Worm (Caenorhabditis elegans) whole organism, L2 larva: ENCODE data around the gene clec-180.
A peak's percentile ranks its signal among the peaks of the same experiment; 100 is the strongest.

Experiments
- F13H6.1 ChIP-seq: sonication (generic microtip); optimal IDR thresholded peaks from 2 replicates; lab custom pipeline; 2016; ENCODE audit warnings: missing genetic modification characterization, missing compliant biosample characterization
- R02D3.7 ChIP-seq: fragments of 150-350 bp; optimal IDR thresholded peaks from 2 replicates; lab custom pipeline; 2014; ENCODE audit warnings: missing biosample characterization, missing genetic modification characterization
- Y55F3AM.14 ChIP-seq: fragments of 200-800 bp; sonication (Bioruptor generic); optimal IDR thresholded peaks from 2 replicates; lab custom pipeline; 2018; ENCODE audit warnings: mild to moderate bottlenecking, missing genetic modification characterization, missing compliant biosample characterization
- ZK546.5 ChIP-seq: sonication (generic microtip); optimal IDR thresholded peaks from 2 replicates; lab custom pipeline; 2017; ENCODE audit warnings: missing biosample characterization, missing genetic modification characterization
- aly-2 ChIP-seq: fragments of 150-350 bp; optimal IDR thresholded peaks from 2 replicates; lab custom pipeline; 2014; ENCODE audit warnings: missing biosample characterization, missing genetic modification characterization
- ama-1 ChIP-seq: fragments of 150-350 bp; optimal IDR thresholded peaks from 2 replicates; lab custom pipeline; 2018; ENCODE audit warnings: inconsistent platforms
- blmp-1 ChIP-seq: sonication (generic microtip); optimal IDR thresholded peaks from 2 replicates; lab custom pipeline; 2017; ENCODE audit warnings: missing genetic modification characterization, mild to moderate bottlenecking, missing compliant biosample characterization, antibody characterized with exemption, moderate library complexity; ENCODE audit not compliant: insufficient read depth
- ceh-82 ChIP-seq: fragments of 150-350 bp; optimal IDR thresholded peaks from 2 replicates; lab custom pipeline; 2014; ENCODE audit warnings: missing biosample characterization, missing genetic modification characterization
- crh-2 ChIP-seq: sonication (generic microtip); optimal IDR thresholded peaks from 2 replicates; lab custom pipeline; 2017; ENCODE audit warnings: missing biosample characterization, missing genetic modification characterization
- egl-27 ChIP-seq: sonication (generic microtip); optimal IDR thresholded peaks from 3 replicates; lab custom pipeline; 2017; ENCODE audit warnings: missing biosample characterization, missing genetic modification reagents, missing genetic modification characterization
- elt-1 ChIP-seq: fragments of 150-350 bp; optimal IDR thresholded peaks from 2 replicates; lab custom pipeline; 2014; ENCODE audit warnings: missing biosample characterization, missing genetic modification characterization
- fos-1 ChIP-seq: fragments of 150-350 bp; optimal IDR thresholded peaks from 2 replicates; lab custom pipeline; 2014; ENCODE audit warnings: missing biosample characterization, missing genetic modification characterization
- gmeb-1 ChIP-seq: fragments of 150-350 bp; optimal IDR thresholded peaks from 2 replicates; lab custom pipeline; 2014; ENCODE audit warnings: missing biosample characterization, missing genetic modification characterization
- lin-13 ChIP-seq: fragments of 150-350 bp; optimal IDR thresholded peaks from 2 replicates; lab custom pipeline; 2014; ENCODE audit warnings: missing biosample characterization, missing genetic modification reagents, missing genetic modification characterization
- lin-39 ChIP-seq: fragments of 150-350 bp; optimal IDR thresholded peaks from 2 replicates; lab custom pipeline; 2014; ENCODE audit warnings: missing biosample characterization, missing genetic modification reagents, missing genetic modification characterization
- mab-5 ChIP-seq: fragments of 150-350 bp; optimal IDR thresholded peaks from 2 replicates; lab custom pipeline; 2014; ENCODE audit warnings: missing biosample characterization, missing genetic modification characterization
- mbf-1 ChIP-seq: sonication (generic microtip); optimal IDR thresholded peaks from 2 replicates; lab custom pipeline; 2017; ENCODE audit warnings: missing biosample characterization, missing genetic modification characterization
- nhr-11 ChIP-seq: fragments of 150-350 bp; optimal IDR thresholded peaks from 2 replicates; lab custom pipeline; 2014; ENCODE audit warnings: missing biosample characterization, missing genetic modification characterization
- nhr-12 ChIP-seq: fragments of 150-350 bp; optimal IDR thresholded peaks from 2 replicates; lab custom pipeline; 2014; ENCODE audit warnings: missing biosample characterization, missing genetic modification characterization
- nhr-129 ChIP-seq: fragments of 150-350 bp; optimal IDR thresholded peaks from 2 replicates; lab custom pipeline; 2014; ENCODE audit warnings: missing biosample characterization, missing genetic modification characterization
- nhr-23 ChIP-seq: fragments of 150-350 bp; optimal IDR thresholded peaks from 2 replicates; lab custom pipeline; 2014; ENCODE audit warnings: missing biosample characterization, missing genetic modification reagents, missing genetic modification characterization
- nhr-237 ChIP-seq: fragments of 150-350 bp; optimal IDR thresholded peaks from 2 replicates; lab custom pipeline; 2014; ENCODE audit warnings: missing biosample characterization, missing genetic modification characterization
- nhr-77 ChIP-seq: fragments of 150-350 bp; optimal IDR thresholded peaks from 2 replicates; lab custom pipeline; 2014; ENCODE audit warnings: missing biosample characterization, missing genetic modification characterization
- peb-1 ChIP-seq: fragments of 150-350 bp; optimal IDR thresholded peaks from 2 replicates; lab custom pipeline; 2014; ENCODE audit warnings: missing biosample characterization, missing genetic modification characterization
- skn-1 ChIP-seq: sonication (generic microtip); optimal IDR thresholded peaks from 2 replicates; lab custom pipeline; 2017; ENCODE audit warnings: missing biosample characterization, missing genetic modification characterization
- sma-3 ChIP-seq: sonication (generic microtip); optimal IDR thresholded peaks from 2 replicates; lab custom pipeline; 2016; ENCODE audit warnings: missing genetic modification reagents, missing genetic modification characterization, missing compliant biosample characterization
- sma-9 ChIP-seq, 2 experiments: fragments of 150-350 bp in 1 of 2; sonication (generic microtip) in 1 of 2; optimal IDR thresholded peaks; 2 replicates each; lab custom pipeline; 2014 to 2016; ENCODE audit warnings: missing genetic modification characterization in 2 of 2, mild to moderate bottlenecking in 1 of 2, missing biosample characterization in 1 of 2, missing compliant biosample characterization in 1 of 2, missing genetic modification reagents in 1 of 2, moderate library complexity in 1 of 2
- snpc-4 ChIP-seq: fragments of 150-350 bp; optimal IDR thresholded peaks from 2 replicates; lab custom pipeline; 2014; ENCODE audit warnings: missing biosample characterization, missing genetic modification characterization
- unc-55 ChIP-seq: fragments of 150-350 bp; sonication (generic microtip); optimal IDR thresholded peaks from 3 replicates; lab custom pipeline; 2014; ENCODE audit warnings: missing biosample characterization, missing genetic modification reagents, missing genetic modification characterization
- unc-62 ChIP-seq: fragments of 150-350 bp; optimal IDR thresholded peaks from 2 replicates; lab custom pipeline; 2014; ENCODE audit warnings: missing biosample characterization, missing genetic modification reagents, missing genetic modification characterization
- zag-1 ChIP-seq: fragments of 150-350 bp; optimal IDR thresholded peaks from 2 replicates; lab custom pipeline; 2014; ENCODE audit warnings: missing biosample characterization, missing genetic modification characterization
- ztf-1 ChIP-seq: fragments of 200-800 bp; sonication (Bioruptor generic); conservative IDR thresholded peaks from 2 replicates; pipeline ENCODE4 v1.3.6; 2022; ENCODE audit warnings: missing genetic modification characterization, missing compliant biosample characterization
- ztf-11 ChIP-seq: sonication (generic microtip); optimal IDR thresholded peaks from 2 replicates; lab custom pipeline; 2017; ENCODE audit warnings: missing biosample characterization, missing genetic modification characterization
- ztf-4 ChIP-seq: fragments of 150-350 bp; optimal IDR thresholded peaks from 2 replicates; lab custom pipeline; 2014; ENCODE audit warnings: missing biosample characterization, missing genetic modification characterization

The clec-180 gene

DNA sequence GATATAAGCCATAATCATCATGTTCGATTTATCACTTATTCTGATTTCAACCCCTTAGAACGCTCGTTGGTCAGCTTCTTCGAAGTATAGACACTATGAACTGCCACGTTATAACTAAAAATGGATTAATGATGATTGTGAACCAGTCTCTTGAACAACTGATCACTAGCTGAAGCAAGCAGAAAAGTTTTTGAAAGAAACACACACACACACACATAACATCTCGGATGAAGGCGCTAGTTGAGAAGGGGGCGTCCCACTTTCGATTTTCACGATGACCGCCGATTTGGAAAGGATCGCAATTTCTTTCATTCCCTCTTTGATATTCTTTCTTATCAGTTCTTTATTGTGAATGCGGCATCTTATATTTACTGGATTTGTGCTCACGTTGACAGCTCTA lies at the start of gene clec-180:
Gene clec-180, plus strand, starts transcription at position 301 of the 400 bp plus-strand sequence.
- no peak for TF ChIP-seq gmeb-1

DNA sequence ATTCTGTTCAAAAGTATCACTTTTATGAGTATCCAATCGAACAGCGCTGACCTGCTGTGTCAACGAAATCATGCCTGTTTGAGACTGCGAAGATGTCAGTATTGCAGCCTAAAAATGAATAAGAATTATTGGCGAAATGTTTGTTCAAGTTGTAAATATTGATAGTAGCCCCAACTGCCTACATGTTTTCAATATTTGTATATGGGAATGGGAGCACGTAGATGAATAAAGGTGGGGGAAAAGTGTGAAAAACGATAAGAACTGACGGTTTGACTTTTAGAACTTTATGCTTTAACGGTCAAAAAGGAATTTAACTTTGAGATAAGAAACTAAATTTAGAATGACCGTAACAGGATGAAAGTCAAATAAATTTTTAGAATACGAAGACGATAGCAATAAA lies 48.4 kb upstream of the clec-180 start:
- TF ChIP-seq fos-1 (tag; lab: Kevin White, UChicago): peak; percentile 58
- TF ChIP-seq zag-1 (tag; lab: Kevin White, UChicago): no peak
- no peak for TF ChIP-seq skn-1 (tag; lab: Kevin White, UChicago)
- TF ChIP-seq unc-62: no peak
- no peak for TF ChIP-seq peb-1 (tag; lab: Kevin White, UChicago)
- no peak for TF ChIP-seq ztf-1
- TF ChIP-seq Y55F3AM.14 (GFP tag; lab: Kevin White, UChicago): no peak
- no peak for TF ChIP-seq mab-5 (tag; lab: Kevin White, UChicago)
- no peak for TF ChIP-seq unc-55 (GFP tag; lab: Kevin White, UChicago)
- TF ChIP-seq, all 48 proteins: peak for 1

DNA sequence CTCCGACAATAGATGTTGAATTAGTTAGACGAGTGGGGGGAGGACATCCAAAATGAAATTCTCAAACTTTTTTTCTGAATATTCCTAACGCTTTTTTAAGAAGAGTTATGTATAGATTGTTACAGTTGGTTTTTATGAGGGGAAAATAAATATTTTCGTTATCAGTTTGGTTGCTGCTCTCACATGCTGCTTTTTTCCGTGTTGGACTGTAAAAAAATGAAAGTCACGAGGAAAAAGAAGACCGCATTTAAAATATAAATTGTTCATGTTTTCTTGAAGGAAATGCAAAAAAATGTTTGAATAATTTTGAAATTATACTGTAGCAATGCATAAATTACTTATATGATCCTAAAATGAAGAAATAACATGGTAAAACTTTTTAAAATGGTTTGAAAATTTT lies 47.9 kb upstream of the clec-180 start:
- TF ChIP-seq egl-27: no peak
- no peak for TF ChIP-seq Y55F3AM.14 (GFP tag; lab: Kevin White, UChicago)
- no peak for TF ChIP-seq gmeb-1
- peak; percentile 7 for TF ChIP-seq sma-9 (GFP tag; optimal IDR thresholded peaks at IDR 0.05; lab: Kevin White, UChicago)
- TF ChIP-seq sma-9 (tag; optimal IDR thresholded peaks at IDR 0.05; lab: Kevin White, UChicago): no peak
- peak; percentile 6 for TF ChIP-seq crh-2 (tag; lab: Kevin White, UChicago)

DNA sequence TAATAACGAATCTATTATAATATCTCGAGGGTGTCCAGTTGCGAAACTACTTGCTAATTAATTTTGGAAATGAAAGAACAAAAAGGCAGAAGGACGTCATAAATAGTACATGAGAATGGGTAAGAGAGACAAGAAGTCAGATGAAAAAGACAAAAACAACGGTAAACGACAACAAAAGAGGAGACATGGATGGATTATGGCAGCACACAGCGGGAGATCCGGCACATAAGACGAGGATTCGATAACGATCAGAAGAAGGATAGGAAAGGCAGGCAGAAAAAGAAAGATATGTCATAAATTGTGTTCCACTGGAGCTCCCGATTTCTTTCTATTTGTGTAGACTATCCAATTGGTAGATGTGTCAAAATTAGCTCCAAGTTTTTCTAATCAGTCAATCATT lies 47.1 kb upstream of the clec-180 start:
- TF ChIP-seq sma-3: no peak
- no peak for TF ChIP-seq ceh-82 (tag; lab: Kevin White, UChicago)
- TF ChIP-seq F13H6.1 (tag; lab: Kevin White, UChicago): no peak
- TF ChIP-seq lin-39 (tag; lab: Kevin White, UChicago): no peak
- TF ChIP-seq nhr-11 (tag; lab: Kevin White, UChicago): no peak
- no peak for TF ChIP-seq nhr-237
- no peak for TF ChIP-seq nhr-77 (tag; lab: Kevin White, UChicago)
- TF ChIP-seq Y55F3AM.14 (GFP tag; lab: Kevin White, UChicago): no peak
- TF ChIP-seq nhr-129 (tag; lab: Kevin White, UChicago): no peak
- TF ChIP-seq unc-62: no peak
- TF ChIP-seq zag-1 (tag; lab: Kevin White, UChicago): no peak
- no peak for TF ChIP-seq lin-13
- no peak for TF ChIP-seq sma-9 (GFP tag; optimal IDR thresholded peaks at IDR 0.05; lab: Kevin White, UChicago)
- TF ChIP-seq sma-9 (tag; optimal IDR thresholded peaks at IDR 0.05; lab: Kevin White, UChicago): no peak
- no peak for TF ChIP-seq ztf-4 (tag; lab: Kevin White, UChicago)
- TF ChIP-seq nhr-12 (tag; lab: Kevin White, UChicago): no peak
- no peak for TF ChIP-seq egl-27
- TF ChIP-seq nhr-23 (tag; lab: Kevin White, UChicago): no peak
- TF ChIP-seq unc-55 (GFP tag; lab: Kevin White, UChicago): no peak

DNA sequence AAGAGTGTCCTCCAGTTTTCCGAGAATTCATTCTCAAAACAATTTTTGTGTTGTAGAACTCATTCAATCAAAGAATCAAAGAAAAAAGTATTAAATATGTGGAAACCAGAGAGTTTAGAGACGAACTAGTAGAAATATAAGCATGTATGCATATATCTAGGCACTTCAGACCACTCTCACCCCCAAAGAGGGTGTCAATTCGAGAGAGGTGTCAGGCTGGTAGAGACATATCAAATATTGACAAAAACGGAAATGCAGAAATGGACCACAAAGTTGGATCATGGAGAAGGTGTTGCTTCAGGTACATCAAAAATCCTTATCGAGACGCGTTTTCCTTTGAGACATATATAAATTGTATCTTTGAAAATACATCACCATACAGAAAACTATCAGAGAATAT lies 44.9 kb upstream of the clec-180 start:
- TF ChIP-seq gmeb-1: no peak
- TF ChIP-seq ztf-4 (tag; lab: Kevin White, UChicago): no peak
- TF ChIP-seq Y55F3AM.14 (GFP tag; lab: Kevin White, UChicago): no peak
- no peak for TF ChIP-seq mab-5 (tag; lab: Kevin White, UChicago)

DNA sequence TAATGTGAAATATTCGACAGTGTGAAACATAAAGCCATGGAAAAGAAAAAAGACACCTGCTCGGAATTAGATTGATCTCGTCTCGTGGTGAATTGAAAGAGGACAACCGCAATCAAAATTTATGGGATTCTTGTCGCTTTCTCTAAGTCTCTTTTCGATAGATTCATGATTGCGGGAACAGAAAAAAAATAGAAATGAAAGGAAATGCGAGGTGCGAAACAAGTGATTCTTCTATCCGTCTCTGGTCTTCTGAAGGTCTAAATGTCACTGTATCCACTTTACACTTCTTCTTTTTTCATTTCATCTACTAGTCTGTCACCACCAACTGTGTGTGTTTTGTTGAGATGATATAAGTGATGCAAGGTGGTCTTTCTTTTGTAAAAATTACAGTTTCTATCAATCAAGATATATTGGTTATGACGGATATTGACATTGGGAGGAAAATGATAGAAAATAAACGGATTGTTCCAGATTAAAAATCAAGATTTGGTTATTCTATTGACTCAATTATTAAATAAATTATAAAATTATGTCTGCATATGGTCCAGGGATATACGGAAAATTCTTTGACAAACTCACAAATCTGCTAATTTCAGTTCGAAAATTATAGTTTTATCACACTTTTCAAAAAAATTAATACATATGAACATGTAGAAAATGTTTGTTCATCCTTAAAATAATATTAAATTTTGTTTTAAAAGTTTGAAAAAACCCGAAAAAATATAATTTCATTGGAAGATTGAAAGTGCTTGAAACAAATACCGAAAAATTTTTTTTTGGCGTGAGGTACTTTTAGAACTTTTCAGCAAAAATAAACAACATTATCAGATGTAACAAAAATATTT lies 38.2 kb upstream of the clec-180 start:
- no peak for TF ChIP-seq Y55F3AM.14 (GFP tag; lab: Kevin White, UChicago)
- peak; percentile 34 for TF ChIP-seq fos-1 (tag; lab: Kevin White, UChicago)

DNA sequence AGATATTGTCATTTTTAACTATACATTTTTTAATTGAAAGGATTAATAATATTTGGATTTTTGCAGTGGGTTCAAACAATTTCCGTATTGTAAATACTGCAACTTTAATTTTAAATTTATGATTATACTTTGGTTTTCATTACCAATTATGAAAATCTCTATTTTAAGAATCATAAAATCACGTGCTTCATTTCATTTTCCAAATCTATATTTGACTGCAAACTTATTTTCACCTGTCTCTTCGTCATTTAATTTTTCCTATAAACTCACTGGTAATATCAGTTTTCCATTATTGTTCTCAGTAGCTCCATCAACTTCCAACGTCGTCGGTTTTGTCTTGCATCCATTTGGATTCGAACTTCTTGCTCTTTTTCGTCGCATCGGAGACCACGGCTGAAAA lies 36.3 kb upstream of the clec-180 start, which contains the start of gene R05G6.1:
Gene R05G6.1, plus strand, starts transcription at position 301 of the 400 bp plus-strand sequence.
- TF ChIP-seq ztf-11: no peak
- no peak for TF ChIP-seq unc-62
- no peak for TF ChIP-seq ZK546.5
- no peak for TF ChIP-seq nhr-77 (tag; lab: Kevin White, UChicago)
- TF ChIP-seq sma-3: no peak
- no peak for TF ChIP-seq blmp-1 (tag; lab: Kevin White, UChicago)
- TF ChIP-seq aly-2 (tag; lab: Kevin White, UChicago): no peak
- no peak for TF ChIP-seq R02D3.7
- no peak for TF ChIP-seq mbf-1 (tag; lab: Kevin White, UChicago)
- no peak for TF ChIP-seq ama-1 (lab: Kevin White, UChicago)
- no peak for TF ChIP-seq elt-1 (tag; lab: Kevin White, UChicago)
- TF ChIP-seq lin-39 (tag; lab: Kevin White, UChicago): no peak
- no peak for TF ChIP-seq snpc-4 (tag; lab: Kevin White, UChicago)
- TF ChIP-seq nhr-23 (tag; lab: Kevin White, UChicago): no peak
- TF ChIP-seq, all 48 proteins: peak for 0
